Worm (Caenorhabditis elegans) whole organism, young adult: ENCODE data around the gene T25B9.5.

ENCODE experiments used
- B0019.2 ChIP-seq: fragments of 200-800 bp; sonication (Bioruptor generic); conservative IDR thresholded peaks from 2 replicates; pipeline ENCODE4 v1.3.6; 2022; ENCODE audit warnings: missing genetic modification reagents, missing genetic modification characterization, missing compliant biosample characterization
- C06A6.2 ChIP-seq: fragments of 200-800 bp; sonication (Bioruptor generic); conservative IDR thresholded peaks from 2 replicates; pipeline ENCODE4 v1.3.6; 2022; ENCODE audit warnings: missing genetic modification characterization, missing compliant biosample characterization
- F22D6.2 ChIP-seq: sonication (generic microtip); optimal IDR thresholded peaks from 2 replicates; lab custom pipeline; 2016; ENCODE audit warnings: mild to moderate bottlenecking, missing genetic modification characterization, missing compliant biosample characterization
- F23B12.7 ChIP-seq: sonication (generic microtip); optimal IDR thresholded peaks from 2 replicates; lab custom pipeline; 2017; ENCODE audit warnings: missing genetic modification characterization, mild to moderate bottlenecking, missing compliant biosample characterization, antibody characterized with exemption, moderate library complexity; ENCODE audit not compliant: insufficient read depth
- F33H1.4 ChIP-seq: fragments of 200-800 bp; sonication (Bioruptor generic); IDR thresholded peaks from 2 replicates; pipeline ENCODE4 v1.3.6; 2022; ENCODE audit warnings: missing genetic modification reagents, missing genetic modification characterization, missing compliant biosample characterization
- F49E8.2 ChIP-seq: sonication (generic microtip); optimal IDR thresholded peaks from 3 replicates; lab custom pipeline; 2017; ENCODE audit warnings: missing genetic modification characterization, mild to moderate bottlenecking, missing compliant biosample characterization, antibody characterized with exemption, moderate library complexity; ENCODE audit not compliant: insufficient read depth
- F55B11.4 ChIP-seq: sonication (generic microtip); optimal IDR thresholded peaks from 2 replicates; lab custom pipeline; 2016; ENCODE audit warnings: missing compliant biosample characterization, missing genetic modification characterization, borderline replicate concordance; ENCODE audit not compliant: insufficient read depth
- F57C9.4 ChIP-seq: sonication (generic microtip); optimal IDR thresholded peaks from 2 replicates; lab custom pipeline; 2017; ENCODE audit warnings: mild to moderate bottlenecking, missing genetic modification characterization, missing compliant biosample characterization
- K11D2.4 ChIP-seq: fragments of 200-800 bp; sonication (Bioruptor generic); IDR thresholded peaks from 2 replicates; pipeline ENCODE4 v1.3.6; 2022; ENCODE audit warnings: missing genetic modification reagents, missing genetic modification characterization, missing compliant biosample characterization
- Y53F4B.3 ChIP-seq: fragments of 200-800 bp; sonication (Bioruptor generic); IDR thresholded peaks from 2 replicates; pipeline ENCODE4 v1.3.6; 2022; ENCODE audit warnings: missing genetic modification reagents, missing genetic modification characterization, missing compliant biosample characterization
- Y53G8AR.9 ChIP-seq: fragments of 200-800 bp; sonication (Bioruptor generic); conservative IDR thresholded peaks from 2 replicates; pipeline ENCODE4 v1.3.6; 2022; ENCODE audit warnings: missing genetic modification reagents, missing genetic modification characterization, missing compliant biosample characterization
- aptf-3 ChIP-seq: fragments of 200-800 bp; sonication (Bioruptor generic); IDR thresholded peaks from 2 replicates; pipeline ENCODE4 v1.3.6; 2022; ENCODE audit warnings: missing genetic modification characterization, missing compliant biosample characterization
- athp-1 ChIP-seq: sonication (generic microtip); optimal IDR thresholded peaks from 2 replicates; lab custom pipeline; 2017; ENCODE audit warnings: mild to moderate bottlenecking, missing genetic modification characterization, missing compliant biosample characterization
- attf-3 ChIP-seq: fragments of 200-800 bp; sonication (Bioruptor generic); conservative IDR thresholded peaks from 2 replicates; pipeline ENCODE4 v1.3.6; 2022; ENCODE audit warnings: missing genetic modification reagents, missing genetic modification characterization, missing compliant biosample characterization
- attf-5 ChIP-seq: fragments of 200-800 bp; sonication (Bioruptor generic); optimal IDR thresholded peaks from 2 replicates; lab custom pipeline; 2018; ENCODE audit warnings: mild to moderate bottlenecking, missing genetic modification characterization, missing compliant biosample characterization
- cebp-2 ChIP-seq: fragments of 200-800 bp; sonication (Bioruptor generic); IDR thresholded peaks from 2 replicates; pipeline ENCODE4 v1.3.6; 2022; ENCODE audit warnings: missing genetic modification characterization, missing compliant biosample characterization
- ceh-58 ChIP-seq: fragments of 200-800 bp; sonication (Bioruptor generic); IDR thresholded peaks from 2 replicates; pipeline ENCODE4 v1.3.6; 2022; ENCODE audit warnings: missing genetic modification characterization, missing compliant biosample characterization
- ceh-91 ChIP-seq: fragments of 200-800 bp; sonication (Bioruptor generic); IDR thresholded peaks from 2 replicates; pipeline ENCODE4 v1.3.6; 2022; ENCODE audit warnings: missing genetic modification reagents, missing genetic modification characterization, missing compliant biosample characterization
- chd-7 ChIP-seq: sonication (generic microtip); optimal IDR thresholded peaks from 2 replicates; lab custom pipeline; 2016; ENCODE audit warnings: mild to moderate bottlenecking, missing genetic modification characterization, moderate library complexity, missing compliant biosample characterization
- dox-1 ChIP-seq: fragments of 200-800 bp; sonication (Bioruptor generic); IDR thresholded peaks from 2 replicates; pipeline ENCODE4 v1.3.6; 2022; ENCODE audit warnings: missing genetic modification reagents, missing genetic modification characterization, missing compliant biosample characterization
- dpl-1 ChIP-seq: fragments of 150-350 bp; optimal IDR thresholded peaks from 2 replicates; lab custom pipeline; 2014; ENCODE audit warnings: missing biosample characterization, missing genetic modification reagents, missing genetic modification characterization
- efl-1 ChIP-seq: fragments of 150-350 bp; optimal IDR thresholded peaks from 2 replicates; lab custom pipeline; 2014; ENCODE audit warnings: missing biosample characterization, missing genetic modification reagents, missing genetic modification characterization
- egl-18 ChIP-seq: fragments of 200-800 bp; sonication (Bioruptor generic); IDR thresholded peaks from 2 replicates; pipeline ENCODE4 v1.3.6; 2022; ENCODE audit warnings: missing genetic modification reagents, missing genetic modification characterization, missing compliant biosample characterization
- gei-17 ChIP-seq: fragments of 200-800 bp; sonication (Bioruptor generic); optimal IDR thresholded peaks from 2 replicates; lab custom pipeline; 2018; ENCODE audit warnings: mild to moderate bottlenecking, missing genetic modification characterization, missing compliant biosample characterization
- hmg-1.2 ChIP-seq: fragments of 200-800 bp; sonication (Bioruptor generic); IDR thresholded peaks from 2 replicates; pipeline ENCODE4 v1.3.6; 2022; ENCODE audit warnings: missing genetic modification reagents, missing genetic modification characterization, missing compliant biosample characterization
- hsf-1 ChIP-seq: fragments of 200-800 bp; sonication (Bioruptor generic); IDR thresholded peaks from 2 replicates; pipeline ENCODE4 v1.3.6; 2022; ENCODE audit warnings: missing genetic modification reagents, missing genetic modification characterization, missing compliant biosample characterization
- lin-54 ChIP-seq: fragments of 200-800 bp; sonication (Bioruptor generic); optimal IDR thresholded peaks from 2 replicates; lab custom pipeline; 2018; ENCODE audit warnings: mild to moderate bottlenecking, missing genetic modification characterization, missing compliant biosample characterization
- lsl-1 ChIP-seq: fragments of 200-800 bp; sonication (Bioruptor generic); optimal IDR thresholded peaks from 2 replicates; lab custom pipeline; 2018; ENCODE audit warnings: mild to moderate bottlenecking, missing genetic modification characterization, moderate library complexity, missing compliant biosample characterization
- madf-8 ChIP-seq: fragments of 200-800 bp; sonication (Bioruptor generic); conservative IDR thresholded peaks from 2 replicates; pipeline ENCODE4 v1.3.6; 2022; ENCODE audit warnings: missing genetic modification reagents, missing genetic modification characterization, missing compliant biosample characterization
- mcd-1 ChIP-seq: fragments of 200-800 bp; sonication (Bioruptor generic); IDR thresholded peaks from 2 replicates; pipeline ENCODE4 v1.3.6; 2022; ENCODE audit warnings: missing genetic modification reagents, missing genetic modification characterization, missing compliant biosample characterization
- mel-28 ChIP-seq: sonication (generic microtip); optimal IDR thresholded peaks from 2 replicates; lab custom pipeline; 2016; ENCODE audit warnings: borderline replicate concordance, mild to moderate bottlenecking, missing genetic modification characterization, missing compliant biosample characterization
- mes-4 ChIP-seq: sonication (generic microtip); optimal IDR thresholded peaks from 2 replicates; lab custom pipeline; 2016; ENCODE audit warnings: missing genotype, missing genetic modification characterization, missing compliant biosample characterization
- nhr-120 ChIP-seq: fragments of 200-800 bp; sonication (Bioruptor generic); IDR thresholded peaks from 2 replicates; pipeline ENCODE4 v1.3.6; 2022; ENCODE audit warnings: missing genetic modification characterization, missing compliant biosample characterization
- rpc-1 ChIP-seq, 2 experiments: fragments of 150-350 bp in 1 of 2; sonication (generic microtip) in 1 of 2; optimal IDR thresholded peaks; 2 replicates each; lab custom pipeline; 2014 to 2018; ENCODE audit warnings: missing biosample characterization in 1 of 2, missing genetic modification characterization in 1 of 2, missing genetic modification reagents in 1 of 2, missing genotype in 1 of 2
- snpc-3.4 ChIP-seq: sonication (generic microtip); optimal IDR thresholded peaks from 2 replicates; lab custom pipeline; 2017; ENCODE audit warnings: missing genetic modification characterization, mild to moderate bottlenecking, missing compliant biosample characterization, antibody characterized with exemption, moderate library complexity, missing genotype, missing genetic modification reagents
- snpc-4 ChIP-seq, 5 experiments: fragments of 150-350 bp in 1 of 5; sonication (generic microtip) in 4 of 5; optimal IDR thresholded peaks; 2 replicates each; lab custom pipeline; 2014 to 2018; ENCODE audit warnings: missing genetic modification characterization in 5 of 5, missing biosample characterization in 3 of 5, antibody characterized with exemption in 2 of 5, mild to moderate bottlenecking in 2 of 5, missing compliant biosample characterization in 2 of 5, missing genotype in 2 of 5, moderate library complexity in 2 of 5, missing genetic modification reagents in 1 of 5
- unc-130 ChIP-seq: sonication (generic microtip); optimal IDR thresholded peaks from 2 replicates; lab custom pipeline; 2016; ENCODE audit warnings: missing genetic modification reagents, missing genetic modification characterization, missing compliant biosample characterization
- xnd-1 ChIP-seq: sonication (generic microtip); optimal IDR thresholded peaks from 2 replicates; lab custom pipeline; 2016; ENCODE audit warnings: missing genotype, missing genetic modification reagents, missing genetic modification characterization, missing compliant biosample characterization
- zfh-2 ChIP-seq: fragments of 200-800 bp; sonication (Bioruptor generic); conservative IDR thresholded peaks from 2 replicates; pipeline ENCODE4 v1.3.6; 2022; ENCODE audit warnings: missing genetic modification reagents, missing genetic modification characterization, missing compliant biosample characterization
- ztf-18 ChIP-seq: sonication (generic microtip); optimal IDR thresholded peaks from 2 replicates; lab custom pipeline; 2016; ENCODE audit warnings: missing genotype, mild to moderate bottlenecking, missing genetic modification characterization, missing compliant biosample characterization
- ztf-3 ChIP-seq: fragments of 200-800 bp; sonication (Bioruptor generic); optimal IDR thresholded peaks from 2 replicates; lab custom pipeline; 2018; ENCODE audit warnings: mild to moderate bottlenecking, missing genetic modification characterization, missing compliant biosample characterization

T25B9.5 gene

DNA sequence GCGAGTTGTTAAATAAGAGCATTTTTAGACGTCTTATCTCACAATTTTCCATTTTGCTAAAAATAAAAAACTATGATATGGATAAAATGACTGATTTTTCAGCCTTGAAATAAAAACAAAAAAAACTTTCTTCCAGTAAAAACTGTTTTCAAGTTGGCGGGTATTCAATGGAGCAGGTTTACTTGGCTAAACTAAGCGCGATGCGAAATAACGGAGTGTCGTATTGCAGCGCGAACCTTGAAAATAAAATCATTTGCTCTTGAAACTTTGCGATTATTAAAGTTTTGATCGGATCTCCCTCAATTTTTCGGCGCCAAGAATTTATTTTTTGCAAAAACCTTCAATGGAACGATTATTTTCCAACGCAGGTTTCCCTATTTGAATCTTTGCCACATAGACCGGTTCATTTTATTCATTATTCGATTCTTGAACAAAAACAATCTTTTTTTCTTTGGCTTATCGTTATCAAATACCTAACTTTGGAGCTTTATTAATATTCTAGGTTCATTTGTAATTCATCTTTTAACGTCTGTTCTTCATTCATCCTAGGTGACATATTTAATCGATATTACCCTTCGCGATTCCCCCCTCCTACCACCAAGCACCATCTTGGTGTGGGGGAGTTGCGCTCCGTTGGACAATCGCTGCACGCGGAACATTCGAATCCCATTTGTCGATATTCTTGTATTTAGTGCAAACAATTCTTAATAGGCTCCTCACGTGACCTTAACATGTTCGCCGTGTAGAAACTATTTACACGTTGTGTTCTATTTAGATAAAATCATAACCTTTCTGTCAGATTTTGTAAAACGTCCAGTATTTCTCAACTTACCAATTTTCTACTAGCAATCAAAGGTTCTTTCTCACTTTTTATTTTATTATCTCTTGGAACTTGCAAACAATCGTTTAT is 19.8 kb downstream of the T25B9.5 start, which contains the start of the genes orc-5 and cyb-1 (continued):
- TF ChIP-seq C06A6.2 (GFP tag; lab: Robert Waterston, UW) (no peak), gei-17 (no peak), unc-130 (GFP tag; lab: Kevin White, UChicago) (no peak), Y53G8AR.9 (0 out of 2 replicates have a peak, but pooled peaks have one; percentile 28), K11D2.4 (no peak), lin-54 (GFP tag; lab: Kevin White, UChicago) (peak; percentile 89), egl-18 (GFP tag; lab: Robert Waterston, UW) (no peak), attf-3 (GFP tag; lab: Robert Waterston, UW) (peak; percentile 99), Y53F4B.3 (no peak), chd-7 (tag; lab: Kevin White, UChicago) (no peak), efl-1 (GFP tag; lab: Kevin White, UChicago) (peak; percentile 94), mcd-1 (GFP tag; lab: Robert Waterston, UW) (peak; percentile 83), ceh-58 (GFP tag; lab: Robert Waterston, UW) (no peak), snpc-4 (GFP tag; optimal IDR thresholded peaks at IDR 0.05; lab: Kevin White, UChicago) (no peak), snpc-4 (tag; optimal IDR thresholded peaks at IDR 0.05; lab: Kevin White, UChicago) (peak in 2 of 4 experiments; percentile 25 to 28), snpc-3.4 (tag; lab: Kevin White, UChicago) (no peak), dox-1 (GFP tag; lab: Robert Waterston, UW) (peak; percentile 18; the same call in 1 of the 2 replicates), athp-1 (tag; lab: Kevin White, UChicago) (no peak), B0019.2 (no peak), ztf-18 (tag; lab: Kevin White, UChicago) (no peak), F57C9.4 (tag; lab: Kevin White, UChicago) (no peak), F55B11.4 (tag; lab: Kevin White, UChicago) (no peak), madf-8 (GFP tag; lab: Robert Waterston, UW) (peak; percentile 72), F49E8.2 (tag; lab: Kevin White, UChicago) (peak; percentile 39), hmg-1.2 (GFP tag; lab: Robert Waterston, UW) (peak; percentile 31; the same call in 1 of the 2 replicates), F22D6.2 (tag; lab: Kevin White, UChicago) (no peak), dpl-1 (GFP tag; lab: Kevin White, UChicago) (peak; percentile 76), xnd-1 (tag; lab: Kevin White, UChicago) (peak; percentile 54), hsf-1 (0 out of 2 replicates have a peak, but pooled peaks have one; percentile 22), ceh-91 (GFP tag; lab: Robert Waterston, UW) (peak; percentile 65), mel-28 (no peak), rpc-1 (optimal IDR thresholded peaks at IDR 0.05; lab: Kevin White, UChicago) (no peak), rpc-1 (tag; optimal IDR thresholded peaks at IDR 0.05; lab: Kevin White, UChicago) (no peak), ztf-3 (GFP tag; lab: Kevin White, UChicago) (no peak), lsl-1 (GFP tag; lab: Kevin White, UChicago) (peak; percentile 37), attf-5 (GFP tag; lab: Kevin White, UChicago) (peak; percentile 67), aptf-3 (GFP tag; lab: Robert Waterston, UW) (no peak), nhr-120 (no peak), F33H1.4 (GFP tag; lab: Robert Waterston, UW) (peak; percentile 59), zfh-2 (GFP tag; lab: Robert Waterston, UW) (no peak), F23B12.7 (tag; lab: Kevin White, UChicago) (peak; percentile 56), mes-4 (tag; lab: Kevin White, UChicago) (no peak), cebp-2 (GFP tag; lab: Robert Waterston, UW) (no peak)
- TF ChIP-seq, all 124 proteins: peak for 21
